Fruit fly (Drosophila melanogaster) whole organism, embryonic: ENCODE measurements around the gene Hez.

ENCODE experiments used
- Adf1 ChIP-seq: fragments of 200-800 bp; sonication (Bioruptor generic); IDR thresholded peaks from 2 replicates; pipeline ENCODE4 v1.3.6; 2022; ENCODE audit warnings: missing biosample characterization, missing genetic modification characterization
- Atf6 ChIP-seq: fragments of 200-800 bp; sonication (Bioruptor generic); IDR thresholded peaks from 2 replicates; pipeline ENCODE4 v1.3.6; 2022; ENCODE audit warnings: missing biosample characterization, missing genetic modification characterization
- CG11696 ChIP-seq: fragments of 200-800 bp; sonication (Bioruptor generic); IDR thresholded peaks from 2 replicates; pipeline ENCODE4 v1.3.6; 2022; ENCODE audit warnings: missing biosample characterization, missing genetic modification characterization
- CG12299 ChIP-seq: fragments of 200-800 bp; sonication (Bioruptor generic); optimal IDR thresholded peaks from 2 replicates; lab custom pipeline; 2018; ENCODE audit warnings: missing biosample characterization, mild to moderate bottlenecking, missing genetic modification characterization
- CG14441 ChIP-seq: fragments of 200-800 bp; sonication (Bioruptor generic); IDR thresholded peaks from 2 replicates; pipeline ENCODE4 v1.3.6; 2022; ENCODE audit warnings: missing biosample characterization, missing genetic modification characterization
- CG14860 ChIP-seq: fragments of 200-800 bp; sonication (Bioruptor generic); IDR thresholded peaks from 3 replicates; pipeline ENCODE4 v1.3.6; 2022; ENCODE audit warnings: missing biosample characterization, missing genetic modification characterization; ENCODE audit not compliant: partially characterized antibody
- CG1602 ChIP-seq: fragments of 200-800 bp; sonication (Bioruptor generic); optimal IDR thresholded peaks from 3 replicates; lab custom pipeline; 2016; ENCODE audit warnings: missing biosample characterization, missing genetic modification characterization
- CG16779 ChIP-seq: fragments of 200-800 bp; sonication (Bioruptor generic); IDR thresholded peaks from 2 replicates; pipeline ENCODE4 v1.3.6; 2022; ENCODE audit warnings: missing biosample characterization, missing genetic modification characterization
- CG17829 ChIP-seq: fragments of 200-800 bp; optimal IDR thresholded peaks from 2 replicates; lab custom pipeline; 2019; ENCODE audit warnings: missing biosample characterization, mild to moderate bottlenecking, missing genetic modification characterization, moderate library complexity
- CG18262 ChIP-seq: fragments of 200-800 bp; optimal IDR thresholded peaks from 3 replicates; lab custom pipeline; 2019; ENCODE audit warnings: missing biosample characterization, mild to moderate bottlenecking, missing genetic modification characterization, moderate library complexity
- CG18599 ChIP-seq: fragments of 200-800 bp; sonication (Bioruptor generic); optimal IDR thresholded peaks from 3 replicates; lab custom pipeline; 2017; ENCODE audit warnings: missing biosample characterization, missing genetic modification characterization, mild to moderate bottlenecking, moderate library complexity, missing genetic modification reagents
- CG2889 ChIP-seq: fragments of 200-800 bp; sonication (Bioruptor generic); IDR thresholded peaks from 3 replicates; pipeline ENCODE4 v1.3.6; 2022; ENCODE audit warnings: missing biosample characterization, missing genetic modification characterization
- CG32532 ChIP-seq: fragments of 200-800 bp; sonication (Bioruptor generic); IDR thresholded peaks from 2 replicates; pipeline ENCODE4 v1.3.6; 2022; ENCODE audit warnings: missing biosample characterization, missing genetic modification characterization
- CG34224 ChIP-seq: fragments of 200-800 bp; sonication (Bioruptor generic); IDR thresholded peaks from 3 replicates; pipeline ENCODE4 v1.3.6; 2022; ENCODE audit warnings: missing biosample characterization, missing genetic modification characterization; ENCODE audit not compliant: partially characterized antibody
- CG43689 ChIP-seq: fragments of 200-800 bp; sonication (Bioruptor generic); IDR thresholded peaks from 2 replicates; pipeline ENCODE4 v1.3.6; 2022; ENCODE audit warnings: missing biosample characterization, missing genetic modification characterization
- CG6813 ChIP-seq: fragments of 200-800 bp; sonication (Bioruptor generic); optimal IDR thresholded peaks from 2 replicates; lab custom pipeline; 2017; ENCODE audit warnings: missing biosample characterization, missing genetic modification characterization, mild to moderate bottlenecking, moderate library complexity, missing genetic modification reagents
- CG6854 ChIP-seq: fragments of 200-800 bp; sonication (Bioruptor generic); optimal IDR thresholded peaks from 3 replicates; lab custom pipeline; 2017; ENCODE audit warnings: missing biosample characterization, mild to moderate bottlenecking, missing genetic modification characterization
- CG7928 ChIP-seq: fragments of 200-800 bp; sonication (Bioruptor generic); optimal IDR thresholded peaks from 2 replicates; lab custom pipeline; 2017; ENCODE audit warnings: missing biosample characterization, mild to moderate bottlenecking, missing genetic modification characterization
- CG9817 ChIP-seq: fragments of 200-800 bp; sonication (Bioruptor generic); optimal IDR thresholded peaks from 2 replicates; lab custom pipeline; 2018; ENCODE audit warnings: missing biosample characterization, mild to moderate bottlenecking, missing genetic modification characterization, moderate library complexity
- Camta ChIP-seq: fragments of 200-800 bp; sonication (Bioruptor generic); optimal IDR thresholded peaks from 2 replicates; lab custom pipeline; 2016; ENCODE audit warnings: missing biosample characterization, missing genetic modification characterization
- D19B ChIP-seq: fragments of 200-800 bp; sonication (Bioruptor generic); optimal IDR thresholded peaks from 2 replicates; lab custom pipeline; 2017; ENCODE audit warnings: missing biosample characterization, mild to moderate bottlenecking, missing genetic modification characterization
- Dbx ChIP-seq: fragments of 200-800 bp; sonication (Bioruptor generic); IDR thresholded peaks from 3 replicates; pipeline ENCODE4 v1.3.6; 2022; ENCODE audit warnings: missing biosample characterization, missing genetic modification characterization
- Elba2 ChIP-seq: fragments of 200-800 bp; sonication (Bioruptor generic); optimal IDR thresholded peaks from 3 replicates; lab custom pipeline; 2016; ENCODE audit warnings: missing biosample characterization, missing genetic modification characterization
- Fer3 ChIP-seq: fragments of 200-800 bp; sonication (Bioruptor generic); optimal IDR thresholded peaks from 2 replicates; lab custom pipeline; 2018; ENCODE audit warnings: missing biosample characterization, mild to moderate bottlenecking, missing genetic modification characterization, moderate library complexity
- MBD-R2 ChIP-seq: fragments of 200-800 bp; sonication (Bioruptor generic); IDR thresholded peaks from 2 replicates; pipeline ENCODE4 v1.3.6; 2022; ENCODE audit warnings: missing biosample characterization, missing genetic modification characterization
- Opbp ChIP-seq: fragments of 200-800 bp; sonication (Bioruptor generic); IDR thresholded peaks from 3 replicates; pipeline ENCODE4 v1.3.6; 2022; ENCODE audit warnings: missing biosample characterization, missing genetic modification characterization; ENCODE audit not compliant: partially characterized antibody
- Rfx ChIP-seq: fragments of 200-800 bp; sonication (Bioruptor generic); IDR thresholded peaks from 2 replicates; pipeline ENCODE4 v1.3.6; 2022; ENCODE audit warnings: missing biosample characterization, missing genetic modification characterization
- Sox100B ChIP-seq: fragments of 200-800 bp; sonication (Bioruptor generic); optimal IDR thresholded peaks from 3 replicates; lab custom pipeline; 2018; ENCODE audit warnings: missing biosample characterization, mild to moderate bottlenecking, missing genetic modification characterization
- Xbp1 ChIP-seq: fragments of 200-800 bp; sonication (Bioruptor generic); optimal IDR thresholded peaks from 3 replicates; lab custom pipeline; 2016; ENCODE audit warnings: missing biosample characterization, mild to moderate bottlenecking, missing genetic modification characterization
- ato ChIP-seq: fragments of 200-800 bp; sonication (Bioruptor generic); IDR thresholded peaks from 2 replicates; pipeline ENCODE4 v1.3.6; 2022; ENCODE audit warnings: missing biosample characterization, missing genetic modification characterization; ENCODE audit not compliant: partially characterized antibody
- bcd ChIP-seq: fragments of 200-800 bp; sonication (Bioruptor generic); optimal IDR thresholded peaks from 2 replicates; lab custom pipeline; 2017; ENCODE audit warnings: missing biosample characterization, mild to moderate bottlenecking, missing genetic modification characterization
- bsh ChIP-seq, 2 experiments: fragments of 200-800 bp; sonication (Bioruptor generic); optimal IDR thresholded peaks; 2 replicates each; lab custom pipeline; 2017 to 2018; ENCODE audit warnings: mild to moderate bottlenecking in 2 of 2, missing biosample characterization in 2 of 2, missing genetic modification characterization in 2 of 2, moderate library complexity in 1 of 2
- caup ChIP-seq: fragments of 200-800 bp; sonication (Bioruptor generic); optimal IDR thresholded peaks from 3 replicates; lab custom pipeline; 2017; ENCODE audit warnings: missing biosample characterization, mild to moderate bottlenecking, missing genetic modification characterization, moderate library complexity; ENCODE audit not compliant: severe bottlenecking
- chm ChIP-seq: fragments of 200-800 bp; sonication (Bioruptor generic); IDR thresholded peaks from 2 replicates; pipeline ENCODE4 v1.3.6; 2022; ENCODE audit warnings: missing biosample characterization, missing genetic modification characterization
- ci ChIP-seq: fragments of 200-800 bp; sonication (Bioruptor generic); IDR thresholded peaks from 3 replicates; pipeline ENCODE4 v1.3.6; 2022; ENCODE audit warnings: missing biosample characterization, missing genetic modification characterization
- dati ChIP-seq: fragments of 200-800 bp; sonication (Bioruptor generic); IDR thresholded peaks from 2 replicates; pipeline ENCODE4 v1.3.6; 2022; ENCODE audit warnings: missing biosample characterization, missing genetic modification characterization
- fd3F ChIP-seq: fragments of 200-800 bp; sonication (Bioruptor generic); optimal IDR thresholded peaks from 2 replicates; lab custom pipeline; 2018; ENCODE audit warnings: missing biosample characterization, mild to moderate bottlenecking, missing genetic modification characterization, moderate library complexity
- grn ChIP-seq: fragments of 200-800 bp; sonication (Bioruptor generic); optimal IDR thresholded peaks from 3 replicates; lab custom pipeline; 2017; ENCODE audit warnings: missing biosample characterization, missing genetic modification characterization
- hbn ChIP-seq: fragments of 200-800 bp; sonication (Bioruptor generic); IDR thresholded peaks from 2 replicates; pipeline ENCODE4 v1.3.6; 2022; ENCODE audit warnings: missing biosample characterization, missing genetic modification characterization; ENCODE audit not compliant: partially characterized antibody
- inv ChIP-seq: fragments of 200-800 bp; sonication (Bioruptor generic); IDR thresholded peaks from 2 replicates; pipeline ENCODE4 v1.3.6; 2022; ENCODE audit warnings: missing biosample characterization, missing genetic modification characterization; ENCODE audit not compliant: partially characterized antibody
- nerfin-2 ChIP-seq: fragments of 200-800 bp; sonication (Bioruptor generic); IDR thresholded peaks from 2 replicates; pipeline ENCODE4 v1.3.6; 2022; ENCODE audit warnings: missing biosample characterization, missing genetic modification characterization; ENCODE audit not compliant: partially characterized antibody
- otp ChIP-seq: fragments of 200-800 bp; sonication (Bioruptor generic); IDR thresholded peaks from 3 replicates; pipeline ENCODE4, ENCODE4 v1.3.6; 2022; ENCODE audit warnings: missing biosample characterization, missing genetic modification characterization
- pros ChIP-seq: fragments of 200-800 bp; sonication (Bioruptor generic); optimal IDR thresholded peaks from 3 replicates; lab custom pipeline; 2019; ENCODE audit warnings: missing biosample characterization, mild to moderate bottlenecking, missing genetic modification characterization, moderate library complexity
- seq ChIP-seq: fragments of 200-800 bp; sonication (Bioruptor generic); IDR thresholded peaks from 2 replicates; pipeline ENCODE4 v1.3.6; 2022; ENCODE audit warnings: missing biosample characterization, missing genetic modification characterization
- sqz ChIP-seq: fragments of 200-800 bp; sonication (Bioruptor generic); optimal IDR thresholded peaks from 3 replicates; lab custom pipeline; 2018; ENCODE audit warnings: missing biosample characterization, mild to moderate bottlenecking, missing genetic modification characterization
- zen2 ChIP-seq: fragments of 200-800 bp; sonication (Bioruptor generic); IDR thresholded peaks from 3 replicates; pipeline ENCODE4 v1.3.6; 2022; ENCODE audit warnings: missing biosample characterization, missing genetic modification characterization; ENCODE audit not compliant: partially characterized antibody

Hez gene

dm6 chr3L:9847420-9847977 is 47.0 kb downstream of the Hez start (continued):
- TF ChIP-seq bcd (peak; percentile 35), ato (GFP tag; lab: Robert Waterston, UW) (no peak), otp (GFP tag; lab: Robert Waterston, UW) (peak; percentile 21; the same call in 1 of the 3 replicates), sqz (GFP tag; lab: Kevin White, UChicago) (peak; percentile 47), Sox100B (peak; percentile 30), CG9817 (tag; lab: Kevin White, UChicago) (peak; percentile 55), CG17829 (tag; lab: Kevin White, UChicago) (peak; percentile 9), CG6813 (peak; percentile 13), nerfin-2 (GFP tag; lab: Robert Waterston, UW) (no peak), fd3F (peak; percentile 59), CG1602 (GFP tag; lab: Kevin White, UChicago) (no peak), Fer3 (tag; lab: Kevin White, UChicago) (peak; percentile 73)

- 0 out of 2 replicates have a peak, but pooled peaks have one; percentile 11 for TF ChIP-seq MBD-R2 (GFP tag; lab: Robert Waterston, UW)
- peak in 1 of 2 experiments; percentile 51 for TF ChIP-seq bsh (GFP tag; optimal IDR thresholded peaks at IDR 0.05; lab: Kevin White, UChicago)
- peak; percentile 17 for TF ChIP-seq fd3F
- TF ChIP-seq CG6854 (GFP tag; lab: Kevin White, UChicago), result peak; percentile 21
- no peak for TF ChIP-seq Elba2
- 0 out of 3 replicates have a peak, but pooled peaks have one; percentile 49 for TF ChIP-seq ci (GFP tag; lab: Robert Waterston, UW)
- no peak for TF ChIP-seq Adf1 (GFP tag; lab: Robert Waterston, UW)
- TF ChIP-seq caup (GFP tag; lab: Kevin White, UChicago), result no peak
- TF ChIP-seq CG34224 (GFP tag; lab: Robert Waterston, UW), result peak; percentile 28; the same call in 1 of the 3 replicates
- TF ChIP-seq Atf6 (GFP tag; lab: Robert Waterston, UW), result peak; percentile 46; the same call in 1 of the 2 replicates
- TF ChIP-seq D19B (GFP tag; lab: Kevin White, UChicago), result peak; percentile 64
- TF ChIP-seq pros (GFP tag; lab: Kevin White, UChicago), result no peak
- no peak for TF ChIP-seq CG18599 (GFP tag; lab: Kevin White, UChicago)
- no peak for TF ChIP-seq CG11696 (GFP tag; lab: Robert Waterston, UW)
- no peak for TF ChIP-seq CG43689
- no peak for TF ChIP-seq Xbp1
- TF ChIP-seq CG32532 (GFP tag; lab: Robert Waterston, UW), result no peak
- peak; percentile 55 for TF ChIP-seq inv (GFP tag; lab: Robert Waterston, UW)
- no peak for TF ChIP-seq CG12299 (tag; lab: Kevin White, UChicago)
- no peak for TF ChIP-seq grn (GFP tag; lab: Kevin White, UChicago)
- no peak for TF ChIP-seq hbn (GFP tag; lab: Robert Waterston, UW)
- no peak for TF ChIP-seq CG18262
- TF ChIP-seq seq (GFP tag; lab: Robert Waterston, UW), result no peak
- peak; percentile 44; the same call in 1 of the 3 replicates for TF ChIP-seq Opbp
- TF ChIP-seq nerfin-2 (GFP tag; lab: Robert Waterston, UW), result no peak
- peak; percentile 23; the same call in 1 of the 2 replicates for TF ChIP-seq Rfx (GFP tag; lab: Robert Waterston, UW)
- no peak for TF ChIP-seq CG7928 (GFP tag; lab: Kevin White, UChicago)
- peak; percentile 37; the same call in 1 of the 3 replicates for TF ChIP-seq Dbx (GFP tag; lab: Robert Waterston, UW)
- no peak for TF ChIP-seq dati
- no peak for TF ChIP-seq CG2889
- no peak for TF ChIP-seq CG14441 (GFP tag; lab: Robert Waterston, UW)
- no peak for TF ChIP-seq zen2 (GFP tag; lab: Robert Waterston, UW)
- TF ChIP-seq Camta (GFP tag; lab: Kevin White, UChicago), result no peak
- 0 out of 3 replicates have a peak, but pooled peaks have one; percentile 26 for TF ChIP-seq CG14860 (GFP tag; lab: Robert Waterston, UW)
- no peak for TF ChIP-seq chm (GFP tag; lab: Robert Waterston, UW)
- no peak for TF ChIP-seq CG16779 (GFP tag; lab: Robert Waterston, UW)
Observed at dm6 chr3L:9846577-9847342, 47.8 kb downstream of the Hez start.
